Fruit fly (Drosophila melanogaster) whole organism, prepupa: ENCODE data around the gene CG9289.

ENCODE experiments used
- Blimp-1 ChIP-seq: fragments of 200-800 bp; sonication (Bioruptor generic); optimal IDR thresholded peaks from 3 replicates; lab custom pipeline; 2017; ENCODE audit warnings: missing biosample characterization, missing genetic modification characterization, mild to moderate bottlenecking, moderate library complexity, missing genetic modification reagents
- CG10631 ChIP-seq: fragments of 200-800 bp; sonication (Bioruptor generic); optimal IDR thresholded peaks from 2 replicates; lab custom pipeline; 2016; ENCODE audit warnings: missing biosample characterization, missing genetic modification characterization
- CG10669 ChIP-seq: fragments of 200-800 bp; sonication (Bioruptor generic); optimal IDR thresholded peaks from 3 replicates; lab custom pipeline; 2018; ENCODE audit warnings: missing biosample characterization, mild to moderate bottlenecking, missing genetic modification characterization, moderate library complexity
- CG11294 ChIP-seq: fragments of 200-800 bp; sonication (Bioruptor generic); IDR thresholded peaks from 2 replicates; pipeline ENCODE4 v1.3.6; 2022; ENCODE audit warnings: missing biosample characterization, missing genetic modification characterization
- CG11762 ChIP-seq: fragments of 200-800 bp; sonication (Bioruptor generic); optimal IDR thresholded peaks from 3 replicates; lab custom pipeline; 2016; ENCODE audit warnings: missing biosample characterization, missing genetic modification characterization; ENCODE audit not compliant: insufficient read depth
- CG11902 ChIP-seq: fragments of 200-800 bp; sonication (Bioruptor generic); optimal IDR thresholded peaks from 3 replicates; lab custom pipeline; 2016; ENCODE audit warnings: missing biosample characterization, missing genetic modification characterization
- CG31627 ChIP-seq: fragments of 200-800 bp; sonication (Bioruptor generic); optimal IDR thresholded peaks from 3 replicates; lab custom pipeline; 2016; ENCODE audit warnings: missing biosample characterization, missing genetic modification characterization
- CG32006 ChIP-seq: fragments of 200-800 bp; sonication (Bioruptor generic); optimal IDR thresholded peaks from 3 replicates; lab custom pipeline; 2017; ENCODE audit warnings: missing biosample characterization, mild to moderate bottlenecking, missing genetic modification characterization
- CG4318 ChIP-seq: fragments of 200-800 bp; sonication (Bioruptor generic); optimal IDR thresholded peaks from 3 replicates; lab custom pipeline; 2017; ENCODE audit warnings: missing biosample characterization, mild to moderate bottlenecking, missing genetic modification characterization
- CG6163 ChIP-seq: fragments of 200-800 bp; sonication (Bioruptor generic); IDR thresholded peaks from 3 replicates; pipeline ENCODE4 v1.3.6; 2022; ENCODE audit warnings: missing biosample characterization, missing genetic modification characterization
- CG6276 ChIP-seq: fragments of 200-800 bp; sonication (Bioruptor generic); optimal IDR thresholded peaks from 2 replicates; lab custom pipeline; 2017; ENCODE audit warnings: missing biosample characterization, mild to moderate bottlenecking, missing genetic modification characterization
- CG6792 ChIP-seq: fragments of 200-800 bp; sonication (Bioruptor generic); optimal IDR thresholded peaks from 3 replicates; lab custom pipeline; 2016; ENCODE audit warnings: missing biosample characterization, missing genetic modification characterization
- CG6808 ChIP-seq: fragments of 200-800 bp; sonication (Bioruptor generic); optimal IDR thresholded peaks from 3 replicates; lab custom pipeline; 2017; ENCODE audit warnings: missing biosample characterization, missing genetic modification characterization, mild to moderate bottlenecking, moderate library complexity, missing genetic modification reagents
- CG7368 ChIP-seq: fragments of 200-800 bp; sonication (Bioruptor generic); optimal IDR thresholded peaks from 3 replicates; lab custom pipeline; 2016; ENCODE audit warnings: missing biosample characterization, missing genetic modification characterization
- CG8632 ChIP-seq: fragments of 200-800 bp; sonication (Bioruptor generic); optimal IDR thresholded peaks from 3 replicates; lab custom pipeline; 2016; ENCODE audit warnings: missing biosample characterization, missing genetic modification characterization
- CG9139 ChIP-seq: fragments of 200-800 bp; sonication (Bioruptor generic); optimal IDR thresholded peaks from 3 replicates; lab custom pipeline; 2017; ENCODE audit warnings: missing biosample characterization, mild to moderate bottlenecking, missing genetic modification characterization
- Eip75B ChIP-seq: fragments of 200-800 bp; sonication (Bioruptor generic); optimal IDR thresholded peaks from 3 replicates; lab custom pipeline; 2016; ENCODE audit warnings: missing biosample characterization, missing genetic modification characterization
- Ets21C ChIP-seq: fragments of 200-800 bp; sonication (Bioruptor generic); optimal IDR thresholded peaks from 3 replicates; lab custom pipeline; 2016; ENCODE audit warnings: missing biosample characterization, missing genetic modification characterization
- Ets96B ChIP-seq: fragments of 200-800 bp; optimal IDR thresholded peaks from 2 replicates; lab custom pipeline; 2019; ENCODE audit warnings: missing biosample characterization, mild to moderate bottlenecking, missing genetic modification characterization, moderate library complexity
- Hr38 ChIP-seq: sonication (Bioruptor generic); optimal IDR thresholded peaks from 2 replicates; lab custom pipeline; 2016; ENCODE audit warnings: missing biosample characterization, missing genetic modification characterization
- Hr39 ChIP-seq: fragments of 200-800 bp; sonication (Bioruptor generic); optimal IDR thresholded peaks from 2 replicates; lab custom pipeline; 2016; ENCODE audit warnings: missing biosample characterization, missing genetic modification characterization
- Hr4 ChIP-seq: fragments of 200-800 bp; sonication (Bioruptor generic); optimal IDR thresholded peaks from 3 replicates; lab custom pipeline; 2016; ENCODE audit warnings: missing biosample characterization, missing genetic modification characterization
- Met ChIP-seq: fragments of 200-800 bp; sonication (Bioruptor generic); optimal IDR thresholded peaks from 3 replicates; lab custom pipeline; 2016; ENCODE audit warnings: missing biosample characterization, missing genetic modification characterization
- Smox ChIP-seq: fragments of 200-800 bp; sonication (Bioruptor generic); optimal IDR thresholded peaks from 3 replicates; lab custom pipeline; 2016; ENCODE audit warnings: missing biosample characterization, missing genetic modification characterization
- Sox102F ChIP-seq: fragments of 200-800 bp; sonication (Bioruptor generic); optimal IDR thresholded peaks from 2 replicates; lab custom pipeline; 2016; ENCODE audit warnings: missing biosample characterization, mild to moderate bottlenecking, missing genetic modification characterization
- Sox14 ChIP-seq: fragments of 200-800 bp; sonication (Bioruptor generic); optimal IDR thresholded peaks from 3 replicates; lab custom pipeline; 2016; ENCODE audit warnings: missing biosample characterization, missing genetic modification characterization
- Sox15 ChIP-seq: fragments of 200-800 bp; sonication (Bioruptor generic); optimal IDR thresholded peaks from 3 replicates; lab custom pipeline; 2016; ENCODE audit warnings: missing biosample characterization, missing genetic modification characterization
- achi ChIP-seq: fragments of 200-800 bp; sonication (Bioruptor generic); optimal IDR thresholded peaks from 3 replicates; lab custom pipeline; 2016; ENCODE audit warnings: missing biosample characterization, missing genetic modification characterization
- acj6 ChIP-seq: fragments of 200-800 bp; sonication (Bioruptor generic); optimal IDR thresholded peaks from 3 replicates; lab custom pipeline; 2016; ENCODE audit warnings: missing biosample characterization, missing genetic modification characterization
- cyc ChIP-seq: fragments of 200-800 bp; sonication (Bioruptor generic); optimal IDR thresholded peaks from 3 replicates; lab custom pipeline; 2016; ENCODE audit warnings: missing biosample characterization, missing genetic modification characterization
- dsx ChIP-seq: fragments of 200-800 bp; optimal IDR thresholded peaks from 3 replicates; lab custom pipeline; 2019; ENCODE audit warnings: missing biosample characterization, mild to moderate bottlenecking, missing genetic modification characterization, moderate library complexity; ENCODE audit not compliant: poor library complexity, severe bottlenecking
- fkh ChIP-seq: fragments of 200-800 bp; sonication (Bioruptor generic); optimal IDR thresholded peaks from 3 replicates; lab custom pipeline; 2017; ENCODE audit warnings: missing biosample characterization, mild to moderate bottlenecking, missing genetic modification characterization, moderate library complexity
- lz ChIP-seq: fragments of 200-800 bp; sonication (Bioruptor generic); optimal IDR thresholded peaks from 3 replicates; lab custom pipeline; 2016; ENCODE audit warnings: missing biosample characterization, missing genetic modification characterization
- net ChIP-seq: fragments of 200-800 bp; sonication (Bioruptor generic); optimal IDR thresholded peaks from 3 replicates; lab custom pipeline; 2016; ENCODE audit warnings: missing biosample characterization, missing genetic modification characterization
- pdm3 ChIP-seq: fragments of 200-800 bp; sonication (Bioruptor generic); optimal IDR thresholded peaks from 3 replicates; lab custom pipeline; 2016; ENCODE audit warnings: missing biosample characterization, missing genetic modification characterization
- spab ChIP-seq: fragments of 200-800 bp; sonication (Bioruptor generic); optimal IDR thresholded peaks from 2 replicates; lab custom pipeline; 2017; ENCODE audit warnings: missing biosample characterization, mild to moderate bottlenecking, missing genetic modification characterization, missing genetic modification reagents
- ss ChIP-seq, 2 experiments: fragments of 200-800 bp; sonication (Bioruptor generic); optimal IDR thresholded peaks; 2 replicates in 1 of 2; 3 replicates in 1 of 2; lab custom pipeline; 2017 to 2018; ENCODE audit warnings: mild to moderate bottlenecking in 2 of 2, missing biosample characterization in 2 of 2, missing genetic modification characterization in 2 of 2, moderate library complexity in 1 of 2
- svp ChIP-seq: fragments of 200-800 bp; sonication (Bioruptor generic); peaks from one replicate; lab custom pipeline; 2016; ENCODE audit warnings: missing biosample characterization, missing genetic modification characterization
- topi ChIP-seq: fragments of 200-800 bp; sonication (Bioruptor generic); optimal IDR thresholded peaks from 3 replicates; lab custom pipeline; 2016; ENCODE audit warnings: missing biosample characterization, missing genetic modification characterization

CG9289 gene

DNA sequence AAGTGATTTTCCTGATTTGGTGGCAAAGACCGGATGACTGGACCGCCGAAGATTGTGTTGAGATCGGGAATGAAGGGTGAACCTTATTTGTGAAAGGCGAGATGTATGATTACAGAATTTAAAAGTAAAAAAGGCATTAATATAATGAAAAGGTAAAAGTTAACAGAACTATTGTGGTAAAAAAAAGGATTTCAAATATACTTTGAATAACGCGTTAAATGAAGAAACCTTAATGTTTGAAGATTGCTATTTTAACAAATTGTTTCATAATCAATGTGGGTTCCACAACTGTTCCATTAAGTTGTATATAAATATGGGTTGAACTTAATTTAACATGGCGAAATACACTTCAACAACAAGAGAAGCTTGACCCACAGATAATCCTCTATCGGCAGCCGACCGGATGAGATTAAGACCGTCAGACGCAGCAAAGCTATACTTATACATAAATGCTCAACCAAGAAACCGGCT is 11.9 kb downstream of the CG9289 start, which contains the start of gene Glt:
Gene Glt, plus strand, starts transcription at position 421 of the 471 bp plus-strand sequence.
- peak; percentile 41 for TF ChIP-seq Hr39 (GFP tag; lab: Kevin White, UChicago)
- TF ChIP-seq CG11762 (GFP tag; lab: Kevin White, UChicago), result no peak
- peak; percentile 95 for TF ChIP-seq svp (GFP tag; lab: Kevin White, UChicago)
- no peak for TF ChIP-seq CG6792
- no peak for TF ChIP-seq CG10631 (GFP tag; lab: Kevin White, UChicago)
- peak; percentile 32 for TF ChIP-seq achi
- no peak for TF ChIP-seq CG6163 (GFP tag; lab: Robert Waterston, UW)
- no peak for TF ChIP-seq spab (GFP tag; lab: Kevin White, UChicago)
- no peak for TF ChIP-seq Ets96B (tag; lab: Kevin White, UChicago)
- TF ChIP-seq CG32006 (GFP tag; lab: Kevin White, UChicago), result no peak
- TF ChIP-seq pdm3 (GFP tag; lab: Kevin White, UChicago), result peak; percentile 15
- no peak for TF ChIP-seq Sox15 (GFP tag; lab: Kevin White, UChicago)
- TF ChIP-seq net (GFP tag; lab: Kevin White, UChicago), result peak; percentile 16
- peak; percentile 11 for TF ChIP-seq Hr4 (GFP tag; lab: Kevin White, UChicago)
- TF ChIP-seq CG4318 (GFP tag; lab: Kevin White, UChicago), result peak; percentile 12
- no peak for TF ChIP-seq Ets21C (GFP tag; lab: Kevin White, UChicago)
- no peak for TF ChIP-seq CG7368 (GFP tag; lab: Kevin White, UChicago)
- peak; percentile 32 for TF ChIP-seq CG8632 (GFP tag; lab: Kevin White, UChicago)
- TF ChIP-seq Eip75B, result peak; percentile 34
- TF ChIP-seq Blimp-1, result no peak
- TF ChIP-seq Hr38 (GFP tag; lab: Kevin White, UChicago), result no peak
- TF ChIP-seq CG6808, result peak; percentile 5
- peak; percentile 6 for TF ChIP-seq Sox14 (GFP tag; lab: Kevin White, UChicago)
- TF ChIP-seq CG11902 (GFP tag; lab: Kevin White, UChicago), result no peak
- TF ChIP-seq Smox (GFP tag; lab: Kevin White, UChicago), result peak; percentile 42
- TF ChIP-seq CG11294 (GFP tag; lab: Robert Waterston, UW), result no peak
- TF ChIP-seq topi, result peak; percentile 21
- TF ChIP-seq acj6 (GFP tag; lab: Kevin White, UChicago), result peak; percentile 32
- TF ChIP-seq dsx (GFP tag; lab: Kevin White, UChicago), result no peak
- TF ChIP-seq Met (GFP tag; lab: Kevin White, UChicago), result peak; percentile 56
- TF ChIP-seq CG31627 (GFP tag; lab: Kevin White, UChicago), result no peak
- no peak for TF ChIP-seq CG10669 (GFP tag; lab: Kevin White, UChicago)
- TF ChIP-seq fkh, result no peak
- TF ChIP-seq cyc (GFP tag; lab: Kevin White, UChicago), result no peak
- TF ChIP-seq lz (GFP tag; lab: Kevin White, UChicago), result peak; percentile 19
- TF ChIP-seq Sox102F (GFP tag; lab: Kevin White, UChicago), result peak; percentile 70
- TF ChIP-seq, all 60 proteins: peak for 17

DNA sequence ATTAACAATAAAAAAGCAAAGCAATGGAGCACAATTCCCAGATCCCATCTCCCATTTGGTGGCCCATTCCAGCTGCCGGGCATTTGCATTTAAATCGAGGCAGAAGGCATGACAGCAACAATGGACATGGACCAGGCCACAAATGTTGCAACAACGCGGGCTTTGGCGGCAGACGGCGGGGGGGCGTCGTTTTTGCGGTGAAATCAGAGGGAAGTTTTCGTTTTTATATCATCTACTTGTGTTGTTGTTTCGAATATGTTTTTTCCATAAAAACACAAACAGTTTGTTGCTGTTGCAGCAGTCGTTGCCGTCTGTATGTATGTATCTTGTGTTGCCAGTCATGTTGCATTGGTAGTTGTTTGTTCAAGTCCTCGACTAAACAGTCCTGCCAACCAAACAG is 24.6 kb downstream of the CG9289 start:
- no peak for TF ChIP-seq CG6792
- TF ChIP-seq CG6276 (GFP tag; lab: Kevin White, UChicago), result no peak
- TF ChIP-seq ss (GFP tag; optimal IDR thresholded peaks at IDR 0.05; lab: Kevin White, UChicago), result no peak
- TF ChIP-seq CG4318 (GFP tag; lab: Kevin White, UChicago), result no peak
- no peak for TF ChIP-seq CG9139 (GFP tag; lab: Kevin White, UChicago)
- TF ChIP-seq CG32006 (GFP tag; lab: Kevin White, UChicago), result no peak
- no peak for TF ChIP-seq net (GFP tag; lab: Kevin White, UChicago)
- no peak for TF ChIP-seq Hr4 (GFP tag; lab: Kevin White, UChicago)
- TF ChIP-seq, all 60 proteins: peak for 0
